Fruit fly (Drosophila melanogaster) whole organism: ENCODE results near the gene Pfas.

ENCODE experiments used
- CG8478 ChIP-seq: fragments of >200 bp; optimal IDR thresholded peaks from 2 replicates; lab custom pipeline; 2018; ENCODE audit warnings: inconsistent platforms
- EcR ChIP-seq, 2 experiments: fragments of >200 bp; optimal IDR thresholded peaks; 2 replicates each; lab custom pipeline; 2017; ENCODE audit warnings: missing biosample characterization in 2 of 2, missing genetic modification characterization in 2 of 2, missing genetic modification reagents in 2 of 2
- pan ChIP-seq: fragments of >200 bp; optimal IDR thresholded peaks from 2 replicates; lab custom pipeline; 2017
- usp ChIP-seq: fragments of >200 bp; optimal IDR thresholded peaks from 2 replicates; lab custom pipeline; 2017; ENCODE audit warnings: missing biosample characterization, missing genetic modification characterization, mixed read lengths

dm6 chr2L:6084694-6085093, 38.8 kb upstream of the Pfas start:
- TF ChIP-seq usp (GFP tag; lab: Kevin White, UChicago): no peak
- TF ChIP-seq CG8478 (lab: Kevin White, UChicago): no peak
- no peak for TF ChIP-seq EcR (GFP tag; optimal IDR thresholded peaks at IDR 0.05; lab: Kevin White, UChicago)
- TF ChIP-seq pan (lab: Kevin White, UChicago): no peak
